Worm (Caenorhabditis elegans): Measurements from ENCODE around the gene cyn-8.

The cyn-8 gene

ce11 chrX:8879349-8879748 lies 31.7 kb upstream of the cyn-8 start, which contains the start of gene C06E2.2:
Gene C06E2.2, plus strand, starts transcription at chrX:8879649.
- TF ChIP-seq nhr-237 (tag; optimal IDR thresholded peaks at IDR 0.05) (no peak), mdl-1 (tag; optimal IDR thresholded peaks at IDR 0.05) (no peak), pqm-1 (tag; optimal IDR thresholded peaks at IDR 0.05) (no peak), nfya-1 (tag; optimal IDR thresholded peaks at IDR 0.05; ENCODE audit: insufficient read depth) (no peak), nhr-28 (tag; optimal IDR thresholded peaks at IDR 0.05) (no peak), eor-1 (tag; optimal IDR thresholded peaks at IDR 0.05) (no peak), ceh-9 (tag; optimal IDR thresholded peaks at IDR 0.05) (no peak), fos-1 (tag; optimal IDR thresholded peaks at IDR 0.05) (no peak), lin-15B (tag; optimal IDR thresholded peaks at IDR 0.05) (no peak)

- TF ChIP-seq ceh-82 (tag; optimal IDR thresholded peaks at IDR 0.05), result no peak
- TF ChIP-seq ama-1 (optimal IDR thresholded peaks at IDR 0.05), result no peak
- no peak for TF ChIP-seq fkh-2 (tag; optimal IDR thresholded peaks at IDR 0.05)
- TF ChIP-seq nhr-25 (tag; optimal IDR thresholded peaks at IDR 0.05), result peak; percentile 42
- TF ChIP-seq ceh-9 (tag; optimal IDR thresholded peaks at IDR 0.05), result no peak
- TF ChIP-seq R02D3.7 (tag; optimal IDR thresholded peaks at IDR 0.05), result no peak
- no peak for TF ChIP-seq nhr-237 (tag; optimal IDR thresholded peaks at IDR 0.05)
- TF ChIP-seq lin-39 (tag; optimal IDR thresholded peaks at IDR 0.05), result no peak
Observed at ce11 chrX:8882162-8882561, 28.9 kb upstream of the cyn-8 start.

ce11 chrX:8888835-8889234 lies 22.3 kb upstream of the cyn-8 start:
- peak; percentile 14 for TF ChIP-seq nfya-1 (tag; optimal IDR thresholded peaks at IDR 0.05; ENCODE audit: insufficient read depth)
- TF ChIP-seq ztf-11 (tag; optimal IDR thresholded peaks at IDR 0.05), result no peak
- TF ChIP-seq egl-5 (tag; optimal IDR thresholded peaks at IDR 0.05), result peak; percentile 22

ce11 chrX:8890251-8890755 lies 20.8 kb upstream of the cyn-8 start:
- no peak for TF ChIP-seq nhr-23 (tag; optimal IDR thresholded peaks at IDR 0.05)
- TF ChIP-seq nhr-67 (tag; optimal IDR thresholded peaks at IDR 0.05), result no peak
- no peak for TF ChIP-seq snpc-4 (tag; optimal IDR thresholded peaks at IDR 0.05)
- TF ChIP-seq fkh-2 (tag; optimal IDR thresholded peaks at IDR 0.05), result no peak
- TF ChIP-seq ceh-9 (tag; optimal IDR thresholded peaks at IDR 0.05), result no peak
- TF ChIP-seq nhr-12 (tag; optimal IDR thresholded peaks at IDR 0.05), result no peak
- no peak for TF ChIP-seq zag-1 (tag; optimal IDR thresholded peaks at IDR 0.05)
- no peak for TF ChIP-seq elt-1 (tag; optimal IDR thresholded peaks at IDR 0.05)
- no peak for TF ChIP-seq pqm-1 (tag; optimal IDR thresholded peaks at IDR 0.05)
- TF ChIP-seq fkh-10 (GFP tag; optimal IDR thresholded peaks at IDR 0.05), result no peak
- TF ChIP-seq tbx-2 (tag; optimal IDR thresholded peaks at IDR 0.05), result no peak
- no peak for TF ChIP-seq daf-12 (tag; optimal IDR thresholded peaks at IDR 0.05)
- TF ChIP-seq nhr-28 (tag; optimal IDR thresholded peaks at IDR 0.05), result no peak

- TF ChIP-seq pqm-1 (tag; optimal IDR thresholded peaks at IDR 0.05) (peak; percentile 10), elt-2 (tag; optimal IDR thresholded peaks at IDR 0.05) (peak; percentile 44), fkh-10 (GFP tag; optimal IDR thresholded peaks at IDR 0.05) (no peak)
Observed at ce11 chrX:8891393-8891953, 19.6 kb upstream of the cyn-8 start.

ce11 chrX:8892808-8893207 lies 18.3 kb upstream of the cyn-8 start, which contains the start of gene C13E3.1:
Gene C13E3.1, plus strand, starts transcription at chrX:8893108.
- no peak for TF ChIP-seq mml-1 (tag; optimal IDR thresholded peaks at IDR 0.05)
- no peak for TF ChIP-seq lsy-12 (tag; optimal IDR thresholded peaks at IDR 0.05)
- TF ChIP-seq tbx-2 (tag; optimal IDR thresholded peaks at IDR 0.05), result no peak
- TF ChIP-seq ZK546.5 (tag; optimal IDR thresholded peaks at IDR 0.05), result no peak
- no peak for TF ChIP-seq nhr-67 (tag; optimal IDR thresholded peaks at IDR 0.05)
- no peak for TF ChIP-seq pqm-1 (tag; optimal IDR thresholded peaks at IDR 0.05)
- no peak for TF ChIP-seq aly-2 (tag; optimal IDR thresholded peaks at IDR 0.05)
- TF ChIP-seq fkh-10 (GFP tag; optimal IDR thresholded peaks at IDR 0.05), result no peak
- no peak for TF ChIP-seq eor-1 (tag; optimal IDR thresholded peaks at IDR 0.05)
- TF ChIP-seq daf-12 (tag; optimal IDR thresholded peaks at IDR 0.05), result no peak

All from whole organism, L3 larva.